Fruit fly (Drosophila melanogaster) whole organism, adult: ENCODE data around the gene Dtd.

ENCODE experiments used
- CG1620 ChIP-seq: fragments of 200-800 bp; sonication (Bioruptor generic); optimal IDR thresholded peaks from 2 replicates; lab custom pipeline; 2016; ENCODE audit warnings: missing biosample characterization, missing genetic modification characterization
- CG33017 ChIP-seq: fragments of 200-800 bp; sonication (Bioruptor generic); optimal IDR thresholded peaks from 2 replicates; lab custom pipeline; 2018; ENCODE audit warnings: missing biosample characterization, mild to moderate bottlenecking, missing genetic modification characterization, moderate library complexity
- CG5204 ChIP-seq: fragments of 200-800 bp; sonication (Bioruptor generic); optimal IDR thresholded peaks from 2 replicates; lab custom pipeline; 2016; ENCODE audit warnings: missing biosample characterization, missing genetic modification characterization
- CG7045 ChIP-seq: fragments of 200-800 bp; sonication (Bioruptor generic); optimal IDR thresholded peaks from 2 replicates; lab custom pipeline; 2017; ENCODE audit warnings: missing biosample characterization, mild to moderate bottlenecking, missing genetic modification characterization
- Hr96 ChIP-seq: fragments of 200-800 bp; sonication (Bioruptor generic); optimal IDR thresholded peaks from 2 replicates; lab custom pipeline; 2016; ENCODE audit warnings: missing biosample characterization, missing genetic modification characterization
- cic ChIP-seq: fragments of 200-800 bp; sonication (Bioruptor generic); optimal IDR thresholded peaks from 2 replicates; lab custom pipeline; 2017; ENCODE audit warnings: missing biosample characterization, mild to moderate bottlenecking, missing genetic modification characterization, moderate library complexity
- cnc ChIP-seq, 2 experiments: fragments of >200 bp; optimal IDR thresholded peaks; 2 replicates each; lab custom pipeline; 2017
- kay ChIP-seq: fragments of 200-800 bp; sonication (Bioruptor generic); peaks from one replicate; lab custom pipeline; 2016; ENCODE audit warnings: missing biosample characterization, missing genetic modification characterization, borderline replicate concordance
- tj ChIP-seq: fragments of 200-800 bp; sonication (Bioruptor generic); optimal IDR thresholded peaks from 3 replicates; lab custom pipeline; 2017; ENCODE audit warnings: missing biosample characterization, mild to moderate bottlenecking, missing genetic modification characterization, moderate library complexity
- toe ChIP-seq: fragments of 200-800 bp; sonication (Bioruptor generic); optimal IDR thresholded peaks from 2 replicates; lab custom pipeline; 2016; ENCODE audit warnings: missing biosample characterization, missing genetic modification characterization

dm6 chr3R:11469745-11470144 is 39.9 kb downstream of the Dtd start:
- no peak for TF ChIP-seq toe (GFP tag; lab: Kevin White, UChicago)
- no peak for TF ChIP-seq CG7045 (GFP tag; lab: Kevin White, UChicago)
- no peak for TF ChIP-seq CG5204 (GFP tag; lab: Kevin White, UChicago)
- TF ChIP-seq Hr96 (GFP tag; lab: Kevin White, UChicago), result no peak
- TF ChIP-seq cnc (optimal IDR thresholded peaks at IDR 0.05; lab: Kevin White, UChicago), result no peak
- TF ChIP-seq tj (GFP tag; lab: Kevin White, UChicago), result no peak
- TF ChIP-seq CG1620 (GFP tag; lab: Kevin White, UChicago), result no peak
- no peak for TF ChIP-seq cic (GFP tag; lab: Kevin White, UChicago)
- no peak for TF ChIP-seq CG33017 (tag; lab: Kevin White, UChicago)
- no peak for TF ChIP-seq kay (GFP tag; lab: Kevin White, UChicago)
